Worm (Caenorhabditis elegans) whole organism, young adult: Measurements from ENCODE around the gene kin-19.

Experiments used
- Y56A3A.18 ChIP-seq: fragments of 200-800 bp; sonication (Bioruptor generic); IDR thresholded peaks from 2 replicates; pipeline ENCODE4 v1.3.6; 2022; ENCODE audit warnings: missing genetic modification reagents, missing genetic modification characterization, missing compliant biosample characterization
- Y79H2A.3 ChIP-seq: fragments of 200-800 bp; sonication (Bioruptor generic); conservative IDR thresholded peaks from 2 replicates; pipeline ENCODE4 v1.3.6; 2022; ENCODE audit warnings: missing genetic modification reagents, missing genetic modification characterization, missing compliant biosample characterization
- athp-1 ChIP-seq: sonication (generic microtip); optimal IDR thresholded peaks from 2 replicates; lab custom pipeline; 2017; ENCODE audit warnings: mild to moderate bottlenecking, missing genetic modification characterization, missing compliant biosample characterization
- bed-1 ChIP-seq: fragments of 200-800 bp; sonication (Bioruptor generic); IDR thresholded peaks from 2 replicates; pipeline ENCODE4 v1.3.6; 2022; ENCODE audit warnings: missing genetic modification reagents, missing genetic modification characterization, missing compliant biosample characterization
- egl-18 ChIP-seq: fragments of 200-800 bp; sonication (Bioruptor generic); IDR thresholded peaks from 2 replicates; pipeline ENCODE4 v1.3.6; 2022; ENCODE audit warnings: missing genetic modification reagents, missing genetic modification characterization, missing compliant biosample characterization
- ets-4 ChIP-seq: fragments of 200-800 bp; sonication (Bioruptor generic); optimal IDR thresholded peaks from 2 replicates; lab custom pipeline; 2018; ENCODE audit warnings: mild to moderate bottlenecking, missing genetic modification characterization, missing compliant biosample characterization
- hlh-26 ChIP-seq: fragments of 200-800 bp; sonication (Bioruptor generic); conservative IDR thresholded peaks from 2 replicates; pipeline ENCODE4 v1.3.6; 2022; ENCODE audit warnings: missing genetic modification reagents, missing genetic modification characterization, missing compliant biosample characterization
- lin-35 ChIP-seq, 3 experiments: fragments of 150-350 bp in 2 of 3; sonication (generic microtip) in 1 of 3; optimal IDR thresholded peaks; 2 replicates each; lab custom pipeline; 2014 to 2018; ENCODE audit warnings: missing biosample characterization in 3 of 3, missing genetic modification characterization in 3 of 3, missing genetic modification reagents in 3 of 3
- lin-40 ChIP-seq: sonication (generic microtip); optimal IDR thresholded peaks from 2 replicates; lab custom pipeline; 2016; ENCODE audit warnings: missing genetic modification characterization, mild to moderate bottlenecking, missing compliant biosample characterization, missing genotype, missing genetic modification reagents
- madf-6 ChIP-seq: fragments of 200-800 bp; sonication (Bioruptor generic); IDR thresholded peaks from 2 replicates; pipeline ENCODE4 v1.3.6; 2022; ENCODE audit warnings: missing genetic modification reagents, missing genetic modification characterization, missing compliant biosample characterization
- nfya-1 ChIP-seq: sonication (generic microtip); optimal IDR thresholded peaks from 2 replicates; lab custom pipeline; 2017; ENCODE audit warnings: antibody characterized with exemption, missing compliant biosample characterization, missing genetic modification characterization, borderline replicate concordance; ENCODE audit not compliant: insufficient read depth
- sdz-38 ChIP-seq: sonication (generic microtip); optimal IDR thresholded peaks from 2 replicates; lab custom pipeline; 2016; ENCODE audit warnings: missing genotype, missing genetic modification characterization, missing compliant biosample characterization
- unc-130 ChIP-seq: sonication (generic microtip); optimal IDR thresholded peaks from 2 replicates; lab custom pipeline; 2016; ENCODE audit warnings: missing genetic modification reagents, missing genetic modification characterization, missing compliant biosample characterization

- TF ChIP-seq lin-40 (tag; lab: Kevin White, UChicago) (no peak), Y79H2A.3 (no peak), bed-1 (GFP tag; lab: Robert Waterston, UW) (no peak), sdz-38 (tag; lab: Kevin White, UChicago) (no peak), unc-130 (GFP tag; lab: Kevin White, UChicago) (no peak), lin-35 (GFP tag; optimal IDR thresholded peaks at IDR 0.05; lab: Kevin White, UChicago) (no peak), madf-6 (GFP tag; lab: Robert Waterston, UW) (no peak), athp-1 (no peak), nfya-1 (tag; lab: Kevin White, UChicago) (no peak), ets-4 (GFP tag; lab: Kevin White, UChicago) (no peak), egl-18 (GFP tag; lab: Robert Waterston, UW) (no peak), Y56A3A.18 (GFP tag; lab: Robert Waterston, UW) (no peak), hlh-26 (GFP tag; lab: Robert Waterston, UW) (no peak)
Observed at ce11 chrIII:4134059-4134458, 47.6 kb upstream of the kin-19 start.
